Worm (Caenorhabditis elegans): ENCODE data around the gene Y45G5AM.4.

Y45G5AM.4 gene

ce11 chrV:4162922-4163321 lies at the start of gene Y45G5AM.4:
Y45G5AM.4 (plus strand) TSS chrV:4163222.
- no peak for TF ChIP-seq tbx-37 (GFP tag; conservative IDR thresholded peaks at IDR 0.05)
- no peak for TF ChIP-seq hnd-1 (tag; optimal IDR thresholded peaks at IDR 0.05)
- no peak for TF ChIP-seq pes-1 (GFP tag; IDR thresholded peaks at IDR 0.05)
- TF ChIP-seq aly-1 (tag; optimal IDR thresholded peaks at IDR 0.05) = no peak
- no peak for TF ChIP-seq flt-1 (GFP tag; IDR thresholded peaks at IDR 0.05)
- no peak for TF ChIP-seq ama-1 (optimal IDR thresholded peaks at IDR 0.05)
- TF ChIP-seq scrt-1 (GFP tag; IDR thresholded peaks at IDR 0.05) = no peak
- no peak for TF ChIP-seq tbx-11 (GFP tag; IDR thresholded peaks at IDR 0.05)
- no peak for TF ChIP-seq ets-7 (tag; optimal IDR thresholded peaks at IDR 0.05)
- TF ChIP-seq hmbx-1 (tag; optimal IDR thresholded peaks at IDR 0.05) = no peak
- TF ChIP-seq hmg-4 (GFP tag; optimal IDR thresholded peaks at IDR 0.05) = no peak
- TF ChIP-seq sea-1 (GFP tag; conservative IDR thresholded peaks at IDR 0.05) = no peak
- no peak for TF ChIP-seq ceh-13 (GFP tag; optimal IDR thresholded peaks at IDR 0.05)
- TF ChIP-seq tra-4 (tag; optimal IDR thresholded peaks at IDR 0.05) = no peak
- TF ChIP-seq ceh-36 (tag; optimal IDR thresholded peaks at IDR 0.05) = no peak
- TF ChIP-seq F13C5.2 (tag; optimal IDR thresholded peaks at IDR 0.05) = no peak
- no peak for TF ChIP-seq B0310.2 (tag; optimal IDR thresholded peaks at IDR 0.05)

ce11 chrV:4114627-4115026 lies 48.4 kb upstream of the Y45G5AM.4 start, which contains the start of gene srw-133:
srw-133 (minus strand) TSS chrV:4114727.
- TF ChIP-seq ceh-36 (tag; optimal IDR thresholded peaks at IDR 0.05) (no peak), hmg-4 (GFP tag; optimal IDR thresholded peaks at IDR 0.05) (no peak), hnd-1 (tag; optimal IDR thresholded peaks at IDR 0.05) (no peak), aly-1 (tag; optimal IDR thresholded peaks at IDR 0.05) (no peak), tbx-37 (GFP tag; conservative IDR thresholded peaks at IDR 0.05) (no peak)

DNA sequence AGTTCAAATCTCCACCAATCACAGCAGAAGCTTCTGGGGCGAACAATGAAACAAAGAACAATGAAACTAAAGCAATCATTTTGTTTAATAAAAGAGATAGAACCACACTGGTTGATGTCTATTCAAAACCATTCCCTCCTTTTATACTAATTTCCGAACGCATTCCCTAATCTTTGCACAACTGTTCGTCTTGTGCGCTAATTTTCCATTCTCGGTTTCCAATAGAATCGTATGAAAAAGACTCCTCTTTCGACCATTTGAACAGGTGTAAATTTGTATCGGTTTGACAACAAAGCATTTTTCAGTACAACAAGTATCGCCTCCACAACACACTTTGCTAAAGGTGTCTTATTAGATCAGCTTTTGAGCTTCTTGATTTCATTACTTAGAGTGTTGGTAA lies 47.0 kb upstream of the Y45G5AM.4 start, which contains the start of gene T05B4.8:
TSS of gene T05B4.8 (minus strand) at position 101 of the 400 bp plus-strand sequence.
- no peak for TF ChIP-seq hmbx-1 (tag; optimal IDR thresholded peaks at IDR 0.05)
- TF ChIP-seq pes-1 (GFP tag; IDR thresholded peaks at IDR 0.05) = no peak
- TF ChIP-seq tbx-11 (GFP tag; IDR thresholded peaks at IDR 0.05) = no peak
- TF ChIP-seq flt-1 (GFP tag; IDR thresholded peaks at IDR 0.05) = no peak

ce11 chrV:4118332-4118731 lies 44.7 kb upstream of the Y45G5AM.4 start, which contains the start of gene T05B4.9:
T05B4.9 (minus strand) TSS chrV:4118432.
- TF ChIP-seq hmg-4 (GFP tag; optimal IDR thresholded peaks at IDR 0.05) (no peak), ceh-36 (tag; optimal IDR thresholded peaks at IDR 0.05) (no peak), hmbx-1 (tag; optimal IDR thresholded peaks at IDR 0.05) (no peak), ama-1 (optimal IDR thresholded peaks at IDR 0.05) (no peak), F13C5.2 (tag; optimal IDR thresholded peaks at IDR 0.05) (no peak), tbx-11 (GFP tag; IDR thresholded peaks at IDR 0.05) (no peak), pes-1 (GFP tag; IDR thresholded peaks at IDR 0.05) (no peak), aly-1 (tag; optimal IDR thresholded peaks at IDR 0.05) (no peak), sea-1 (GFP tag; conservative IDR thresholded peaks at IDR 0.05) (no peak), ets-7 (tag; optimal IDR thresholded peaks at IDR 0.05) (no peak)

- TF ChIP-seq ceh-36 (tag; optimal IDR thresholded peaks at IDR 0.05) (no peak), tbx-11 (GFP tag; IDR thresholded peaks at IDR 0.05) (no peak), aly-1 (tag; optimal IDR thresholded peaks at IDR 0.05) (no peak), sea-1 (GFP tag; conservative IDR thresholded peaks at IDR 0.05) (no peak), ama-1 (optimal IDR thresholded peaks at IDR 0.05) (no peak), hnd-1 (tag; optimal IDR thresholded peaks at IDR 0.05) (no peak), scrt-1 (GFP tag; IDR thresholded peaks at IDR 0.05) (no peak), B0310.2 (tag; optimal IDR thresholded peaks at IDR 0.05) (no peak), tra-4 (tag; optimal IDR thresholded peaks at IDR 0.05) (no peak), F13C5.2 (tag; optimal IDR thresholded peaks at IDR 0.05) (no peak), flt-1 (GFP tag; IDR thresholded peaks at IDR 0.05) (no peak), tbx-37 (GFP tag; conservative IDR thresholded peaks at IDR 0.05) (no peak), ceh-13 (GFP tag; optimal IDR thresholded peaks at IDR 0.05) (no peak), hmbx-1 (tag; optimal IDR thresholded peaks at IDR 0.05) (no peak), pes-1 (GFP tag; IDR thresholded peaks at IDR 0.05) (no peak)
Observed at ce11 chrV:4120629-4121028, 42.4 kb upstream of the Y45G5AM.4 start, which contains the start of gene T05B4.10. T05B4.10 (minus strand) TSS chrV:4120729.

DNA sequence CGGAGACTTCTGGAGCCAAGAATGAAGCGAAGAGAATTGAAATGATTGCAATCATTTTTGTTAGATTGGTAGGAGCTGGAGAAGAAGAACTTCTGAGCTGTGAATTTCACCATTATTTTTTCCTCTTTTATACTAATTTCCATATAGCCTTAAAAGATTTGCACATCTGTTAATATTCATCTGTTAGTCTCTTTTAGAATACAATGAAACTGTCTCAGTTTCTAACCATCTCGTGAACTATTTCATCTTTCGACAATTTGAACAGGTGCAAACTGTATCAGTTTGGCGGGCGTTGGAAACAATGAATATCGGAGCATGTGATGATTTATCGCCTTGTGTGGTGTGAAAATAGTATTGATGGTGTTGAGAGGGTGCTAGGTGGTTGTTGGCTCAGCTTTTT lies 40.6 kb upstream of the Y45G5AM.4 start, which contains the start of gene phat-5:
TSS of gene phat-5 (minus strand) at position 101 of the 400 bp plus-strand sequence.
- TF ChIP-seq sea-1 (GFP tag; conservative IDR thresholded peaks at IDR 0.05) (no peak), ets-7 (tag; optimal IDR thresholded peaks at IDR 0.05) (no peak), hnd-1 (tag; optimal IDR thresholded peaks at IDR 0.05) (no peak), B0310.2 (tag; optimal IDR thresholded peaks at IDR 0.05) (no peak), hmg-4 (GFP tag; optimal IDR thresholded peaks at IDR 0.05) (no peak), pes-1 (GFP tag; IDR thresholded peaks at IDR 0.05) (no peak), tbx-37 (GFP tag; conservative IDR thresholded peaks at IDR 0.05) (no peak), hmbx-1 (tag; optimal IDR thresholded peaks at IDR 0.05) (no peak), aly-1 (tag; optimal IDR thresholded peaks at IDR 0.05) (no peak), tra-4 (tag; optimal IDR thresholded peaks at IDR 0.05) (no peak), ama-1 (optimal IDR thresholded peaks at IDR 0.05) (no peak), flt-1 (GFP tag; IDR thresholded peaks at IDR 0.05) (no peak), scrt-1 (GFP tag; IDR thresholded peaks at IDR 0.05) (no peak), tbx-11 (GFP tag; IDR thresholded peaks at IDR 0.05) (no peak)

DNA sequence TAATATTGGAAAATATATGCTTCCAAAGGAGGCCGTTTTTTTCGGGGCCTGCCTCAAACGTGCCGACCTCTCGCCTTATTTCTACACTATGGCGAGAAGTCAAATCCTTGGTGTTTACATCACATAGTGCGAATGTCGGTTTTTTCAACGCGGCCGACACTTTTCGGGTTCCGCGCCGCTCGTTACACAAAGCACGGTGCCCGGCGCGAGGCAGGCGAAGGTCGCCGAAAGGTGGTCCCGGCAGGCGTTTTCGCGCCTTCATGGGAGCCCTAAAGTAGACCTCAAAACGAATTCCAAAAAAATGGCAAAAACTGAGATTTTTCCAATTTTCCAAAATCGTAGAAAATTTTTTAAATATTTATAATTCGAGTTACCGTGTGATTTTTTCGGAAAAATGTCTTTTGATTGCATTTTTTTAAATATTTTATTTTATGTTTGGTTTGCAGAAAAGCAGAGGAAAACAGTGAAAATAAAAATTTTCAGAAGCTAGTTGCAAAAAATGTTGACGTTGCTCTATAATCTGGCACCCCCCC lies 37.4 kb upstream of the Y45G5AM.4 start, which contains the start of gene T05B4.12:
TSS of gene T05B4.12 (minus strand) at position 483 of the 533 bp plus-strand sequence.
- no peak for TF ChIP-seq ceh-13 (GFP tag; optimal IDR thresholded peaks at IDR 0.05)
- no peak for TF ChIP-seq hmg-4 (GFP tag; optimal IDR thresholded peaks at IDR 0.05)
- TF ChIP-seq sea-1 (GFP tag; conservative IDR thresholded peaks at IDR 0.05) = no peak
- TF ChIP-seq pes-1 (GFP tag; IDR thresholded peaks at IDR 0.05) = no peak
- TF ChIP-seq hmbx-1 (tag; optimal IDR thresholded peaks at IDR 0.05) = no peak
- no peak for TF ChIP-seq ama-1 (optimal IDR thresholded peaks at IDR 0.05)
- TF ChIP-seq flt-1 (GFP tag; IDR thresholded peaks at IDR 0.05) = no peak
- TF ChIP-seq tbx-11 (GFP tag; IDR thresholded peaks at IDR 0.05) = no peak

Data from whole organism, early embryonic.